Fruit fly (Drosophila melanogaster) whole organism, embryonic: ENCODE measurements around the gene dikar.

Experiments
- Antp ChIP-seq: fragments of 200-800 bp; sonication (Bioruptor generic); optimal IDR thresholded peaks from 3 replicates; lab custom pipeline; 2016; ENCODE audit warnings: missing biosample characterization, missing genetic modification characterization
- Bteb2 ChIP-seq: fragments of 200-800 bp; sonication (Bioruptor generic); optimal IDR thresholded peaks from 2 replicates; lab custom pipeline; 2016; ENCODE audit warnings: missing biosample characterization, missing genetic modification characterization
- CG10366 ChIP-seq: fragments of 200-800 bp; sonication (Bioruptor generic); IDR thresholded peaks from 2 replicates; pipeline ENCODE4 v1.3.6; 2022; ENCODE audit warnings: missing biosample characterization, missing genetic modification characterization
- CG10959 ChIP-seq: fragments of 200-800 bp; sonication (Bioruptor generic); IDR thresholded peaks from 2 replicates; pipeline ENCODE4 v1.3.6; 2022; ENCODE audit warnings: missing biosample characterization, missing genetic modification characterization
- CG11504 ChIP-seq: fragments of 200-800 bp; sonication (Bioruptor generic); optimal IDR thresholded peaks from 3 replicates; lab custom pipeline; 2019; ENCODE audit warnings: missing biosample characterization, mild to moderate bottlenecking, missing genetic modification characterization, moderate library complexity
- CG11560 ChIP-seq: fragments of 200-800 bp; sonication (Bioruptor generic); IDR thresholded peaks from 3 replicates; pipeline ENCODE4 v1.3.6; 2022; ENCODE audit warnings: missing biosample characterization, missing genetic modification characterization
- CG12942 ChIP-seq: fragments of 200-800 bp; sonication (Bioruptor generic); optimal IDR thresholded peaks from 3 replicates; lab custom pipeline; 2016; ENCODE audit warnings: missing biosample characterization, missing genetic modification characterization
- CG13123 ChIP-seq: fragments of 200-800 bp; sonication (Bioruptor generic); optimal IDR thresholded peaks from 2 replicates; lab custom pipeline; 2016; ENCODE audit warnings: missing biosample characterization, missing genetic modification characterization
- CG14050 ChIP-seq: fragments of 200-800 bp; sonication (Bioruptor generic); IDR thresholded peaks from 3 replicates; pipeline ENCODE4 v1.3.6; 2022; ENCODE audit warnings: missing biosample characterization, missing genetic modification characterization
- CG14710 ChIP-seq: fragments of 200-800 bp; sonication (Bioruptor generic); optimal IDR thresholded peaks from 3 replicates; lab custom pipeline; 2019; ENCODE audit warnings: missing biosample characterization, mild to moderate bottlenecking, missing genetic modification characterization, moderate library complexity
- CG15073 ChIP-seq: fragments of 200-800 bp; sonication (Bioruptor generic); optimal IDR thresholded peaks from 2 replicates; lab custom pipeline; 2016; ENCODE audit warnings: missing biosample characterization, missing genetic modification characterization
- CG15269 ChIP-seq: fragments of 200-800 bp; sonication (Bioruptor generic); optimal IDR thresholded peaks from 2 replicates; lab custom pipeline; 2018; ENCODE audit warnings: missing biosample characterization, mild to moderate bottlenecking, missing genetic modification characterization, moderate library complexity
- CG15696 ChIP-seq: fragments of 200-800 bp; sonication (Bioruptor generic); optimal IDR thresholded peaks from 2 replicates; lab custom pipeline; 2019; ENCODE audit warnings: missing biosample characterization, mild to moderate bottlenecking, missing genetic modification characterization, moderate library complexity
- CG1602 ChIP-seq: fragments of 200-800 bp; sonication (Bioruptor generic); optimal IDR thresholded peaks from 3 replicates; lab custom pipeline; 2016; ENCODE audit warnings: missing biosample characterization, missing genetic modification characterization
- CG18599 ChIP-seq: fragments of 200-800 bp; sonication (Bioruptor generic); optimal IDR thresholded peaks from 3 replicates; lab custom pipeline; 2017; ENCODE audit warnings: missing biosample characterization, missing genetic modification characterization, mild to moderate bottlenecking, moderate library complexity, missing genetic modification reagents
- CG31388 ChIP-seq: fragments of 200-800 bp; sonication (Bioruptor generic); optimal IDR thresholded peaks from 2 replicates; lab custom pipeline; 2016; ENCODE audit warnings: missing biosample characterization, missing genetic modification characterization
- CG6689 ChIP-seq: fragments of 200-800 bp; sonication (Bioruptor generic); IDR thresholded peaks from 2 replicates; pipeline ENCODE4 v1.3.6; 2022; ENCODE audit warnings: missing biosample characterization, missing genetic modification characterization
- CG6765 ChIP-seq: fragments of 200-800 bp; sonication (Bioruptor generic); optimal IDR thresholded peaks from 3 replicates; lab custom pipeline; 2017; ENCODE audit warnings: missing biosample characterization, mild to moderate bottlenecking, missing genetic modification characterization
- CG8924 ChIP-seq: fragments of 200-800 bp; optimal IDR thresholded peaks from 3 replicates; lab custom pipeline; 2019; ENCODE audit warnings: missing biosample characterization, mild to moderate bottlenecking, missing genetic modification characterization, moderate library complexity
- CrebB ChIP-seq: fragments of 200-800 bp; sonication (Bioruptor generic); optimal IDR thresholded peaks from 3 replicates; lab custom pipeline; 2018; ENCODE audit warnings: missing biosample characterization, mild to moderate bottlenecking, missing genetic modification characterization
- D19A ChIP-seq: fragments of 200-800 bp; optimal IDR thresholded peaks from 3 replicates; lab custom pipeline; 2019; ENCODE audit warnings: missing biosample characterization, mild to moderate bottlenecking, missing genetic modification characterization, moderate library complexity
- Ets97D ChIP-seq: fragments of 200-800 bp; sonication (Bioruptor generic); optimal IDR thresholded peaks from 3 replicates; lab custom pipeline; 2016; ENCODE audit warnings: missing biosample characterization, missing genetic modification characterization
- Fer1 ChIP-seq: fragments of 200-800 bp; sonication (Bioruptor generic); optimal IDR thresholded peaks from 2 replicates; lab custom pipeline; 2017; ENCODE audit warnings: missing biosample characterization, mild to moderate bottlenecking, missing genetic modification characterization
- HmgZ ChIP-seq: fragments of 200-800 bp; sonication (Bioruptor generic); optimal IDR thresholded peaks from 2 replicates; lab custom pipeline; 2018; ENCODE audit warnings: missing biosample characterization, mild to moderate bottlenecking, missing genetic modification characterization
- Hr39 ChIP-seq: fragments of >200 bp; optimal IDR thresholded peaks from 2 replicates; lab custom pipeline; 2017
- Lim3 ChIP-seq: fragments of 200-800 bp; sonication (Bioruptor generic); IDR thresholded peaks from 2 replicates; pipeline ENCODE4 v1.3.6; 2022; ENCODE audit warnings: missing biosample characterization, missing genetic modification characterization
- Mad ChIP-seq: fragments of 200-800 bp; sonication (Bioruptor generic); optimal IDR thresholded peaks from 2 replicates; lab custom pipeline; 2016; ENCODE audit warnings: missing biosample characterization, missing genetic modification characterization
- Opbp ChIP-seq: fragments of 200-800 bp; sonication (Bioruptor generic); IDR thresholded peaks from 3 replicates; pipeline ENCODE4 v1.3.6; 2022; ENCODE audit warnings: missing biosample characterization, missing genetic modification characterization; ENCODE audit not compliant: partially characterized antibody
- Spps ChIP-seq: fragments of 200-800 bp; sonication (Bioruptor generic); optimal IDR thresholded peaks from 2 replicates; lab custom pipeline; 2018; ENCODE audit warnings: missing biosample characterization, mild to moderate bottlenecking, missing genetic modification characterization
- Stat92E ChIP-seq, 3 experiments: fragments of >200 bp in 2 of 3; fragments of 200-800 bp in 1 of 3; sonication (Bioruptor generic) in 1 of 3; optimal IDR thresholded peaks; 2 replicates each; lab custom pipeline; 2017 to 2019; ENCODE audit warnings: missing biosample characterization in 3 of 3, missing genetic modification characterization in 3 of 3, mild to moderate bottlenecking in 1 of 3, moderate library complexity in 1 of 3
- Vsx1 ChIP-seq: fragments of 200-800 bp; sonication (Bioruptor generic); optimal IDR thresholded peaks from 2 replicates; lab custom pipeline; 2017; ENCODE audit warnings: missing biosample characterization, mild to moderate bottlenecking, missing genetic modification characterization, missing genetic modification reagents
- YL-1 ChIP-seq: fragments of 200-800 bp; sonication (Bioruptor generic); optimal IDR thresholded peaks from 3 replicates; lab custom pipeline; 2017; ENCODE audit warnings: missing biosample characterization, mild to moderate bottlenecking, missing genetic modification characterization
- ap ChIP-seq: fragments of 200-800 bp; sonication (Bioruptor generic); IDR thresholded peaks from 2 replicates; pipeline ENCODE4 v1.3.6; 2022; ENCODE audit warnings: missing biosample characterization, missing genetic modification characterization
- chinmo ChIP-seq: fragments of 200-800 bp; sonication (Bioruptor generic); IDR thresholded peaks from 4 replicates; pipeline ENCODE4 v1.3.6; 2022; ENCODE audit warnings: missing biosample characterization, missing genetic modification characterization; ENCODE audit not compliant: partially characterized antibody
- gce ChIP-seq: fragments of 200-800 bp; sonication (Bioruptor generic); IDR thresholded peaks from 3 replicates; pipeline ENCODE4 v1.3.6; 2022; ENCODE audit warnings: missing biosample characterization, missing genetic modification characterization
- gsb ChIP-seq: fragments of 200-800 bp; sonication (Bioruptor generic); IDR thresholded peaks from 2 replicates; pipeline ENCODE4 v1.3.6; 2022; ENCODE audit warnings: missing biosample characterization, missing genetic modification characterization
- hb ChIP-seq: fragments of 200-800 bp; sonication (Bioruptor generic); IDR thresholded peaks from 3 replicates; pipeline ENCODE4 v1.3.6; 2022; ENCODE audit warnings: missing biosample characterization, missing genetic modification characterization; ENCODE audit not compliant: partially characterized antibody
- her ChIP-seq: fragments of 200-800 bp; sonication (Bioruptor generic); optimal IDR thresholded peaks from 2 replicates; lab custom pipeline; 2016; ENCODE audit warnings: missing biosample characterization, missing genetic modification characterization
- ind ChIP-seq: fragments of 200-800 bp; sonication (Bioruptor generic); optimal IDR thresholded peaks from 3 replicates; lab custom pipeline; 2016; ENCODE audit warnings: missing biosample characterization, missing genetic modification characterization
- lov ChIP-seq, 2 experiments: fragments of 200-800 bp in 1 of 2; fragments of >200 bp in 1 of 2; sonication (Bioruptor generic) in 1 of 2; IDR thresholded peaks in 1 of 2; optimal IDR thresholded peaks in 1 of 2; 2 replicates in 1 of 2; 3 replicates in 1 of 2; pipeline versions ENCODE4 v1.3.6 to Lab custom; 2017 to 2022; ENCODE audit warnings: missing biosample characterization in 1 of 2, missing genetic modification characterization in 1 of 2
- oc ChIP-seq: fragments of 200-800 bp; sonication (Bioruptor generic); optimal IDR thresholded peaks from 2 replicates; lab custom pipeline; 2018; ENCODE audit warnings: missing biosample characterization, mild to moderate bottlenecking, missing genetic modification characterization, moderate library complexity
- pan ChIP-seq, 4 experiments: fragments of >200 bp in 3 of 4; fragments of 200-800 bp in 1 of 4; sonication (Bioruptor generic) in 1 of 4; optimal IDR thresholded peaks in 3 of 4; IDR thresholded peaks in 1 of 4; 2 replicates each; pipeline versions ENCODE4 v1.3.6 to Lab custom; 2017 to 2022; ENCODE audit warnings: missing biosample characterization in 2 of 4, missing genetic modification characterization in 2 of 4, mixed read lengths in 1 of 4
- ranshi ChIP-seq: fragments of 200-800 bp; sonication (Bioruptor generic); IDR thresholded peaks from 2 replicates; pipeline ENCODE4 v1.3.6; 2022; ENCODE audit warnings: missing biosample characterization, missing genetic modification characterization
- row ChIP-seq: fragments of 200-800 bp; sonication (Bioruptor generic); IDR thresholded peaks from 3 replicates; pipeline ENCODE4 v1.3.6; 2022; ENCODE audit warnings: missing biosample characterization, missing genetic modification characterization
- sqz ChIP-seq: fragments of 200-800 bp; sonication (Bioruptor generic); optimal IDR thresholded peaks from 3 replicates; lab custom pipeline; 2018; ENCODE audit warnings: missing biosample characterization, mild to moderate bottlenecking, missing genetic modification characterization
- toy ChIP-seq: fragments of 200-800 bp; sonication (Bioruptor generic); IDR thresholded peaks from 2 replicates; pipeline ENCODE4 v1.3.6; 2022; ENCODE audit warnings: missing biosample characterization, missing genetic modification characterization
- unc-4 ChIP-seq: fragments of 200-800 bp; sonication (Bioruptor generic); IDR thresholded peaks from 2 replicates; pipeline ENCODE4 v1.3.6; 2022; ENCODE audit warnings: missing biosample characterization, missing genetic modification characterization; ENCODE audit not compliant: partially characterized antibody
- vfl ChIP-seq: fragments of 200-800 bp; sonication (Bioruptor generic); optimal IDR thresholded peaks from 2 replicates; lab custom pipeline; 2016; ENCODE audit warnings: missing biosample characterization, missing genetic modification characterization
- yki ChIP-seq: fragments of >200 bp; optimal IDR thresholded peaks from 3 replicates; lab custom pipeline; 2018
- zf30C ChIP-seq: fragments of 200-800 bp; sonication (Bioruptor generic); optimal IDR thresholded peaks from 3 replicates; lab custom pipeline; 2018; ENCODE audit warnings: missing biosample characterization, mild to moderate bottlenecking, missing genetic modification characterization

Gene dikar

DNA sequence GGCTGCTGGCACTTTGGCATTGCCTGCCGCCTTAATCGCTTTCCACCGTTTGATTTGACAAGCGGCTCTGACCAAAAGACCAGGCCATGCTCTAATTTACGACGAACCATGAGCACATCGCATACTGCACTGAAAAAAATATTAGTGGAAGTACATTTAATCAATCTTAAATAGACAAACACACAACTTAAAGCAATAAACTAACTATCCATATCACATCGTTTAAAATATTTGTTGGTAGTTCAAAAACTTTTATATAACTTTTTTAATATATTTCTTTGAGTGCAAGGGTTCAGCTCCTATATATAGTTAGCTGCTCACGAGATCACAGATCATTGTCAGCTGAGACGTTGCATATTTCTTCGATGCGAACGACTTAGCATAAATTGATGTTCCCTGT is 37.1 kb downstream of the dikar start (continued):
- TF ChIP-seq row (GFP tag; lab: Robert Waterston, UW) (peak; percentile 75), Fer1 (GFP tag; lab: Kevin White, UChicago) (peak; percentile 54), CG11560 (no peak), Opbp (GFP tag; lab: Robert Waterston, UW) (no peak), YL-1 (no peak), Vsx1 (GFP tag; lab: Kevin White, UChicago) (no peak), CG15073 (no peak), unc-4 (no peak), pan (optimal IDR thresholded peaks at IDR 0.05; lab: Kevin White, UChicago) (no peak), pan (GFP tag; optimal IDR thresholded peaks at IDR 0.05 in 1 of 2, IDR thresholded peaks at IDR 0.05 in 1 of 2) (peak in 1 of 2 experiments; percentile 71), hb (GFP tag; lab: Robert Waterston, UW) (no peak), CG12942 (GFP tag; lab: Kevin White, UChicago) (peak; percentile 38), her (GFP tag; lab: Kevin White, UChicago) (no peak), CG13123 (GFP tag; lab: Kevin White, UChicago) (peak; percentile 12), yki (lab: Kevin White, UChicago) (no peak), Stat92E (GFP tag; optimal IDR thresholded peaks at IDR 0.05; lab: Kevin White, UChicago) (no peak), Lim3 (no peak), Hr39 (lab: Kevin White, UChicago) (no peak), CG1602 (GFP tag; lab: Kevin White, UChicago) (peak; percentile 28), CrebB (tag; lab: Kevin White, UChicago) (no peak), HmgZ (peak; percentile 6), CG31388 (GFP tag; lab: Kevin White, UChicago) (no peak), gsb (GFP tag; lab: Robert Waterston, UW) (no peak), ap (peak; percentile 25; the same call in 1 of the 2 replicates), Ets97D (GFP tag; lab: Kevin White, UChicago) (peak; percentile 1), CG10959 (GFP tag; lab: Robert Waterston, UW) (no peak), ind (GFP tag; lab: Kevin White, UChicago) (peak; percentile 59), Spps (tag; lab: Kevin White, UChicago) (no peak), CG6689 (GFP tag; lab: Robert Waterston, UW) (peak; percentile 78), D19A (tag; lab: Kevin White, UChicago) (peak; percentile 61), CG11504 (tag; lab: Kevin White, UChicago) (peak; percentile 82), chinmo (0 out of 4 replicates have a peak, but pooled peaks have one; percentile 43), Bteb2 (peak; percentile 31), CG14710 (peak; percentile 44), Antp (peak; percentile 44), CG15269 (tag; lab: Kevin White, UChicago) (peak; percentile 81), CG10366 (GFP tag; lab: Robert Waterston, UW) (peak; percentile 65), toy (GFP tag; lab: Robert Waterston, UW) (no peak), CG14050 (peak; percentile 54; the same call in 2 of the 3 replicates), lov (optimal IDR thresholded peaks at IDR 0.05; lab: Kevin White, UChicago) (no peak), lov (GFP tag; IDR thresholded peaks at IDR 0.05; lab: Robert Waterston, UW) (no peak), gce (no peak), CG18599 (peak; percentile 54), CG6765 (GFP tag; lab: Kevin White, UChicago) (no peak), CG15696 (tag; lab: Kevin White, UChicago) (peak; percentile 35), CG8924 (tag; lab: Kevin White, UChicago) (peak; percentile 74), vfl (no peak), sqz (peak; percentile 29), oc (tag; lab: Kevin White, UChicago) (peak; percentile 71), zf30C (GFP tag; lab: Kevin White, UChicago) (peak; percentile 18), Mad (GFP tag; lab: Kevin White, UChicago) (peak; percentile 11), ranshi (GFP tag; lab: Robert Waterston, UW) (peak; percentile 44; the same call in 1 of the 2 replicates)
